Worm (Caenorhabditis elegans) whole organism, early embryonic: Measurements from ENCODE around the gene prp-19.

Source experiments
- B0310.2 ChIP-seq: sonication (generic microtip); optimal IDR thresholded peaks from 2 replicates; lab custom pipeline; 2016; ENCODE audit warnings: mild to moderate bottlenecking, missing genetic modification characterization, missing compliant biosample characterization
- F13C5.2 ChIP-seq: sonication (generic microtip); optimal IDR thresholded peaks from 2 replicates; lab custom pipeline; 2017; ENCODE audit warnings: mild to moderate bottlenecking, missing genetic modification characterization, inconsistent platforms, missing compliant biosample characterization
- aly-1 ChIP-seq: sonication (generic microtip); optimal IDR thresholded peaks from 2 replicates; lab custom pipeline; 2016; ENCODE audit warnings: missing genetic modification characterization, missing compliant biosample characterization
- ama-1 ChIP-seq: fragments of 150-350 bp; optimal IDR thresholded peaks from 2 replicates; lab custom pipeline; 2014
- ceh-13 ChIP-seq: fragments of 200-800 bp; sonication (Bioruptor generic); optimal IDR thresholded peaks from 2 replicates; lab custom pipeline; 2018; ENCODE audit warnings: mild to moderate bottlenecking, missing genetic modification characterization, missing compliant biosample characterization
- ceh-36 ChIP-seq: sonication (generic microtip); optimal IDR thresholded peaks from 2 replicates; lab custom pipeline; 2016; ENCODE audit warnings: missing genetic modification characterization, inconsistent platforms, missing compliant biosample characterization
- ets-7 ChIP-seq: sonication (generic microtip); optimal IDR thresholded peaks from 2 replicates; lab custom pipeline; 2016; ENCODE audit warnings: missing genotype, missing genetic modification characterization, missing compliant biosample characterization
- flt-1 ChIP-seq: fragments of 200-800 bp; sonication (Bioruptor generic); IDR thresholded peaks from 2 replicates; pipeline ENCODE4 v1.3.6; 2022; ENCODE audit warnings: missing genetic modification characterization, missing compliant biosample characterization
- hmbx-1 ChIP-seq: sonication (generic microtip); optimal IDR thresholded peaks from 2 replicates; lab custom pipeline; 2016; ENCODE audit warnings: mild to moderate bottlenecking, missing genetic modification characterization, missing compliant biosample characterization
- hmg-4 ChIP-seq: fragments of 200-800 bp; sonication (Bioruptor generic); optimal IDR thresholded peaks from 2 replicates; lab custom pipeline; 2018; ENCODE audit warnings: mild to moderate bottlenecking, missing genetic modification characterization, missing compliant biosample characterization
- hnd-1 ChIP-seq: sonication (generic microtip); optimal IDR thresholded peaks from 2 replicates; lab custom pipeline; 2016; ENCODE audit warnings: missing genetic modification characterization, missing compliant biosample characterization
- pes-1 ChIP-seq: fragments of 200-800 bp; sonication (Bioruptor generic); IDR thresholded peaks from 2 replicates; pipeline ENCODE4 v1.3.6; 2022; ENCODE audit warnings: missing genetic modification reagents, missing genetic modification characterization, missing compliant biosample characterization
- scrt-1 ChIP-seq: fragments of 200-800 bp; sonication (Bioruptor generic); IDR thresholded peaks from 2 replicates; pipeline ENCODE4 v1.3.6; 2022; ENCODE audit warnings: missing genetic modification characterization, missing compliant biosample characterization
- sea-1 ChIP-seq: fragments of 200-800 bp; sonication (Bioruptor generic); conservative IDR thresholded peaks from 2 replicates; pipeline ENCODE4 v1.3.6; 2022; ENCODE audit warnings: missing genetic modification characterization, missing compliant biosample characterization
- tbx-11 ChIP-seq: fragments of 200-800 bp; sonication (Bioruptor generic); IDR thresholded peaks from 2 replicates; pipeline ENCODE4 v1.3.6; 2022; ENCODE audit warnings: missing genetic modification characterization, missing compliant biosample characterization
- tbx-37 ChIP-seq: fragments of 200-800 bp; sonication (Bioruptor generic); conservative IDR thresholded peaks from 2 replicates; pipeline ENCODE4 v1.3.6; 2022; ENCODE audit warnings: missing genetic modification reagents, missing genetic modification characterization, missing compliant biosample characterization
- tra-4 ChIP-seq: sonication (generic microtip); optimal IDR thresholded peaks from 2 replicates; lab custom pipeline; 2017; ENCODE audit warnings: missing genetic modification characterization, missing compliant biosample characterization

Gene prp-19

ce11 chrIII:5158674-5159073, 13.2 kb downstream of the prp-19 start, which contains the start of gene oxy-4:
TSS of gene oxy-4 (minus strand) at chrIII:5158774.
- no peak for TF ChIP-seq ceh-36

ce11 chrIII:5155393-5155792, 16.5 kb downstream of the prp-19 start:
- TF ChIP-seq B0310.2 (tag; lab: Kevin White, UChicago) (no peak), ceh-13 (GFP tag; lab: Kevin White, UChicago) (no peak), hmbx-1 (tag; lab: Kevin White, UChicago) (no peak), ets-7 (tag; lab: Kevin White, UChicago) (no peak), hnd-1 (tag; lab: Kevin White, UChicago) (no peak), flt-1 (GFP tag; lab: Robert Waterston, UW) (no peak), tbx-11 (GFP tag; lab: Robert Waterston, UW) (no peak), scrt-1 (no peak), hmg-4 (GFP tag; lab: Kevin White, UChicago) (no peak)

- no peak for TF ChIP-seq hmg-4 (GFP tag; lab: Kevin White, UChicago)
- peak; percentile 16 for TF ChIP-seq F13C5.2 (tag; lab: Kevin White, UChicago)
- no peak for TF ChIP-seq flt-1 (GFP tag; lab: Robert Waterston, UW)
Measured at ce11 chrIII:5153137-5153536, 18.7 kb downstream of the prp-19 start, which contains the start of the genes rbm-42 and grwd-1. TSS of gene rbm-42 (minus strand) at chrIII:5153229. TSS of gene grwd-1 (plus strand) at chrIII:5153464.

- TF ChIP-seq hmg-4 (GFP tag; lab: Kevin White, UChicago) (no peak), scrt-1 (no peak), sea-1 (GFP tag; lab: Robert Waterston, UW) (no peak), ceh-13 (GFP tag; lab: Kevin White, UChicago) (no peak), F13C5.2 (tag; lab: Kevin White, UChicago) (no peak), tra-4 (tag; lab: Kevin White, UChicago) (no peak), flt-1 (GFP tag; lab: Robert Waterston, UW) (no peak), ceh-36 (no peak), ama-1 (no peak), aly-1 (tag; lab: Kevin White, UChicago) (no peak), tbx-37 (GFP tag; lab: Robert Waterston, UW) (no peak), tbx-11 (GFP tag; lab: Robert Waterston, UW) (no peak), pes-1 (GFP tag; lab: Robert Waterston, UW) (no peak), hmbx-1 (tag; lab: Kevin White, UChicago) (no peak), B0310.2 (tag; lab: Kevin White, UChicago) (no peak), hnd-1 (tag; lab: Kevin White, UChicago) (no peak), ets-7 (tag; lab: Kevin White, UChicago) (no peak)
Measured at ce11 chrIII:5150980-5151379, 20.9 kb downstream of the prp-19 start.

ce11 chrIII:5150012-5150411, 21.8 kb downstream of the prp-19 start:
- TF ChIP-seq hnd-1 (tag; lab: Kevin White, UChicago): no peak
- TF ChIP-seq aly-1 (tag; lab: Kevin White, UChicago): no peak
- no peak for TF ChIP-seq hmg-4 (GFP tag; lab: Kevin White, UChicago)
- TF ChIP-seq tra-4 (tag; lab: Kevin White, UChicago): no peak
- no peak for TF ChIP-seq sea-1 (GFP tag; lab: Robert Waterston, UW)
- TF ChIP-seq B0310.2 (tag; lab: Kevin White, UChicago): no peak
- TF ChIP-seq ceh-36: no peak
- TF ChIP-seq ceh-13 (GFP tag; lab: Kevin White, UChicago): no peak
- TF ChIP-seq F13C5.2 (tag; lab: Kevin White, UChicago): no peak
- no peak for TF ChIP-seq ama-1
- no peak for TF ChIP-seq scrt-1
- TF ChIP-seq hmbx-1 (tag; lab: Kevin White, UChicago): no peak
- no peak for TF ChIP-seq tbx-11 (GFP tag; lab: Robert Waterston, UW)
- TF ChIP-seq pes-1 (GFP tag; lab: Robert Waterston, UW): no peak
- TF ChIP-seq tbx-37 (GFP tag; lab: Robert Waterston, UW): no peak
- TF ChIP-seq ets-7 (tag; lab: Kevin White, UChicago): no peak
- no peak for TF ChIP-seq flt-1 (GFP tag; lab: Robert Waterston, UW)

- TF ChIP-seq ceh-13 (GFP tag; lab: Kevin White, UChicago) (no peak), scrt-1 (no peak), aly-1 (tag; lab: Kevin White, UChicago) (no peak), B0310.2 (tag; lab: Kevin White, UChicago) (no peak), flt-1 (GFP tag; lab: Robert Waterston, UW) (no peak), pes-1 (GFP tag; lab: Robert Waterston, UW) (no peak), hmg-4 (GFP tag; lab: Kevin White, UChicago) (no peak), hnd-1 (tag; lab: Kevin White, UChicago) (no peak), tbx-11 (GFP tag; lab: Robert Waterston, UW) (no peak), sea-1 (GFP tag; lab: Robert Waterston, UW) (no peak), tbx-37 (GFP tag; lab: Robert Waterston, UW) (no peak), tra-4 (tag; lab: Kevin White, UChicago) (no peak)
Measured at ce11 chrIII:5149478-5149877, 22.4 kb downstream of the prp-19 start, which contains the start of gene Y54H5A.2. TSS of gene Y54H5A.2 (minus strand) at chrIII:5149578.

ce11 chrIII:5147445-5147844, 24.4 kb downstream of the prp-19 start:
- TF ChIP-seq ceh-36: no peak
- no peak for TF ChIP-seq F13C5.2 (tag; lab: Kevin White, UChicago)

ce11 chrIII:5146749-5147148, 25.1 kb downstream of the prp-19 start:
- TF ChIP-seq scrt-1 (no peak), ceh-13 (GFP tag; lab: Kevin White, UChicago) (no peak), flt-1 (GFP tag; lab: Robert Waterston, UW) (no peak), ets-7 (tag; lab: Kevin White, UChicago) (no peak), sea-1 (GFP tag; lab: Robert Waterston, UW) (no peak), F13C5.2 (tag; lab: Kevin White, UChicago) (no peak), tbx-11 (GFP tag; lab: Robert Waterston, UW) (no peak), B0310.2 (tag; lab: Kevin White, UChicago) (no peak), hmg-4 (GFP tag; lab: Kevin White, UChicago) (no peak), tbx-37 (GFP tag; lab: Robert Waterston, UW) (no peak), tra-4 (tag; lab: Kevin White, UChicago) (no peak), hmbx-1 (tag; lab: Kevin White, UChicago) (no peak), hnd-1 (tag; lab: Kevin White, UChicago) (no peak), ama-1 (no peak), ceh-36 (no peak)
